Worm (Caenorhabditis elegans): ENCODE results near the gene F08F8.7.

- TF ChIP-seq him-1 (tag; optimal IDR thresholded peaks at IDR 0.05) = no peak
- TF ChIP-seq W03F9.2 (tag; optimal IDR thresholded peaks at IDR 0.05) = no peak
- TF ChIP-seq dao-5 (tag; optimal IDR thresholded peaks at IDR 0.05) = no peak
These were observed 46.8 kb downstream of the F08F8.7 start for ce11 chrIII:7300169-7300568.
